Fruit fly (Drosophila melanogaster): ENCODE results near the gene CG46458.

The CG46458 gene

dm6 chr3R:6950111-6950699, 8.0 kb downstream of the CG46458 start:
- TF ChIP-seq Mio (GFP tag; optimal IDR thresholded peaks at IDR 0.05), result no peak
- TF ChIP-seq N (GFP tag; optimal IDR thresholded peaks at IDR 0.05), result no peak
- TF ChIP-seq Sp1 (GFP tag; optimal IDR thresholded peaks at IDR 0.05), result peak; percentile 77
- TF ChIP-seq h (GFP tag; optimal IDR thresholded peaks at IDR 0.05), result peak; percentile 83
- peak; percentile 35 for TF ChIP-seq CrebA (GFP tag; optimal IDR thresholded peaks at IDR 0.05; ENCODE audit: borderline replicate concordance)
- peak in 1 of 2 experiments; percentile 87 for TF ChIP-seq foxo (GFP tag; optimal IDR thresholded peaks at IDR 0.05)
- peak; percentile 4 for TF ChIP-seq brk (GFP tag; optimal IDR thresholded peaks at IDR 0.05)
- peak; percentile 47 for TF ChIP-seq tai (GFP tag; optimal IDR thresholded peaks at IDR 0.05)
- no peak for TF ChIP-seq dl (GFP tag; optimal IDR thresholded peaks at IDR 0.05; ENCODE audit: insufficient read depth in 1 of 2, partially characterized antibody in 2 of 2)
- peak; percentile 63 for TF ChIP-seq woc (GFP tag; optimal IDR thresholded peaks at IDR 0.05)
- peak; percentile 53 for TF ChIP-seq dmrt93B (GFP tag; optimal IDR thresholded peaks at IDR 0.05)
- no peak for TF ChIP-seq Hr83 (GFP tag; optimal IDR thresholded peaks at IDR 0.05; ENCODE audit: poor library complexity, severe bottlenecking)
- TF ChIP-seq rgr (GFP tag; optimal IDR thresholded peaks at IDR 0.05), result peak; percentile 71
- peak; percentile 70 for TF ChIP-seq psq (GFP tag; optimal IDR thresholded peaks at IDR 0.05)
- peak; percentile 76 for TF ChIP-seq ey (GFP tag; optimal IDR thresholded peaks at IDR 0.05)
- peak; percentile 11 for TF ChIP-seq CG32264 (GFP tag; optimal IDR thresholded peaks at IDR 0.05)
- TF ChIP-seq dsf (GFP tag; optimal IDR thresholded peaks at IDR 0.05; ENCODE audit: borderline replicate concordance), result no peak
- no peak for TF ChIP-seq Jra (GFP tag; optimal IDR thresholded peaks at IDR 0.05)
- peak; percentile 76 for TF ChIP-seq OdsH (GFP tag; optimal IDR thresholded peaks at IDR 0.05)
- peak; percentile 84 for TF ChIP-seq fru (GFP tag; optimal IDR thresholded peaks at IDR 0.05)
- TF ChIP-seq Hnf4 (GFP tag; optimal IDR thresholded peaks at IDR 0.05), result peak; percentile 34
- peak; percentile 54 for TF ChIP-seq CG9705 (GFP tag; optimal IDR thresholded peaks at IDR 0.05)
- TF ChIP-seq GATAd (GFP tag; optimal IDR thresholded peaks at IDR 0.05), result no peak
- TF ChIP-seq HLH106 (tag; optimal IDR thresholded peaks at IDR 0.05), result peak; percentile 72
- no peak for TF ChIP-seq Vsx2 (GFP tag; optimal IDR thresholded peaks at IDR 0.05; ENCODE audit: partially characterized antibody)
- TF ChIP-seq br (GFP tag; optimal IDR thresholded peaks at IDR 0.05), result peak; percentile 19

- TF ChIP-seq Hr78 (GFP tag; optimal IDR thresholded peaks at IDR 0.05) (no peak), Vsx2 (GFP tag; optimal IDR thresholded peaks at IDR 0.05; ENCODE audit: partially characterized antibody) (no peak), h (GFP tag; optimal IDR thresholded peaks at IDR 0.05) (peak; percentile 0), Rel (GFP tag; optimal IDR thresholded peaks at IDR 0.05) (no peak), Rel (tag; optimal IDR thresholded peaks at IDR 0.05) (no peak), rgr (GFP tag; optimal IDR thresholded peaks at IDR 0.05) (peak; percentile 0), N (GFP tag; optimal IDR thresholded peaks at IDR 0.05) (no peak), Jra (GFP tag; optimal IDR thresholded peaks at IDR 0.05) (no peak), psq (GFP tag; optimal IDR thresholded peaks at IDR 0.05) (peak; percentile 4), woc (GFP tag; optimal IDR thresholded peaks at IDR 0.05) (no peak), GATAd (GFP tag; optimal IDR thresholded peaks at IDR 0.05) (no peak), CG9705 (GFP tag; optimal IDR thresholded peaks at IDR 0.05) (no peak), usp (GFP tag; optimal IDR thresholded peaks at IDR 0.05) (no peak), foxo (GFP tag; optimal IDR thresholded peaks at IDR 0.05) (no peak), dsf (GFP tag; optimal IDR thresholded peaks at IDR 0.05; ENCODE audit: borderline replicate concordance) (no peak), CrebA (GFP tag; optimal IDR thresholded peaks at IDR 0.05; ENCODE audit: borderline replicate concordance) (no peak), dmrt93B (GFP tag; optimal IDR thresholded peaks at IDR 0.05) (no peak), Hr83 (GFP tag; optimal IDR thresholded peaks at IDR 0.05; ENCODE audit: poor library complexity, severe bottlenecking) (no peak), sage (GFP tag; optimal IDR thresholded peaks at IDR 0.05) (no peak)
These were observed 9.0 kb downstream of the CG46458 start for dm6 chr3R:6948954-6949708.

dm6 chr3R:6945016-6945415, 13.2 kb downstream of the CG46458 start:
- TF ChIP-seq GATAd (GFP tag; optimal IDR thresholded peaks at IDR 0.05) (no peak), Mio (GFP tag; optimal IDR thresholded peaks at IDR 0.05) (no peak), pan (optimal IDR thresholded peaks at IDR 0.05) (no peak), lola (GFP tag; optimal IDR thresholded peaks at IDR 0.05) (no peak), Dif (GFP tag; optimal IDR thresholded peaks at IDR 0.05; ENCODE audit: partially characterized antibody) (no peak), brk (GFP tag; optimal IDR thresholded peaks at IDR 0.05) (no peak), usp (GFP tag; optimal IDR thresholded peaks at IDR 0.05) (no peak), CG32264 (GFP tag; optimal IDR thresholded peaks at IDR 0.05) (no peak), OdsH (GFP tag; optimal IDR thresholded peaks at IDR 0.05) (no peak), dmrt93B (GFP tag; optimal IDR thresholded peaks at IDR 0.05) (no peak), dl (GFP tag; optimal IDR thresholded peaks at IDR 0.05; ENCODE audit: insufficient read depth in 1 of 2, partially characterized antibody in 2 of 2) (no peak)

Data from whole organism, wandering third instar larva.